Fruit fly (Drosophila melanogaster): ENCODE results near the gene DIP1.
"Not testable (repeated sequence)": the region's sequence is repeated elsewhere in the genome, so short reads cannot be mapped to it uniquely, and the experiment has no call there.

- not testable (repeated sequence) for TF ChIP-seq CG6792, CG10631, CG8632 (GFP tag; optimal IDR thresholded peaks at IDR 0.05)
Observed at dm6 chrX:21611426-21611825, 18.5 kb downstream of the DIP1 start, which contains the start of gene CG33502.

All from whole organism, prepupa.